Worm (Caenorhabditis elegans) whole organism, early embryonic: ENCODE data around the gene C38C10.3.

Experiments
- B0310.2 ChIP-seq: sonication (generic microtip); optimal IDR thresholded peaks from 2 replicates; lab custom pipeline; 2016; ENCODE audit warnings: mild to moderate bottlenecking, missing genetic modification characterization, missing compliant biosample characterization
- ama-1 ChIP-seq: fragments of 150-350 bp; optimal IDR thresholded peaks from 2 replicates; lab custom pipeline; 2014
- scrt-1 ChIP-seq: fragments of 200-800 bp; sonication (Bioruptor generic); IDR thresholded peaks from 2 replicates; pipeline ENCODE4 v1.3.6; 2022; ENCODE audit warnings: missing genetic modification characterization, missing compliant biosample characterization

ce11 chrIII:9373779-9374178 is 11.7 kb downstream of the C38C10.3 start:
- TF ChIP-seq scrt-1 (GFP tag; lab: Robert Waterston, UW) = no peak
- no peak for TF ChIP-seq B0310.2 (tag; lab: Kevin White, UChicago)
- TF ChIP-seq ama-1 (lab: Kevin White, UChicago) = no peak
